Worm (Caenorhabditis elegans) whole organism, dauer: ENCODE results near the gene xrn-1.

Source experiments
- unc-62 ChIP-seq: sonication (generic microtip); optimal IDR thresholded peaks from 2 replicates; lab custom pipeline; 2017; ENCODE audit warnings: missing biosample characterization, missing genetic modification reagents, missing genetic modification characterization

xrn-1 gene

ce11 chrII:14050506-14050905 is 18.2 kb upstream of the xrn-1 start:
- no peak for TF ChIP-seq unc-62 (GFP tag; lab: Kevin White, UChicago)

- no peak for TF ChIP-seq unc-62 (GFP tag; lab: Kevin White, UChicago)
Observed at ce11 chrII:14051474-14051934, 17.2 kb upstream of the xrn-1 start.

ce11 chrII:14052204-14052603 is 16.5 kb upstream of the xrn-1 start, which contains the start of gene daf-5:
TSS of gene daf-5 (minus strand) at chrII:14052304.
- TF ChIP-seq unc-62 (GFP tag; lab: Kevin White, UChicago): no peak

- TF ChIP-seq unc-62 (GFP tag; lab: Kevin White, UChicago): no peak
Observed at ce11 chrII:14053141-14053540, 15.6 kb upstream of the xrn-1 start.

ce11 chrII:14055717-14056116 is 13.0 kb upstream of the xrn-1 start:
- no peak for TF ChIP-seq unc-62 (GFP tag; lab: Kevin White, UChicago)

ce11 chrII:14059767-14060166 is 8.9 kb upstream of the xrn-1 start, which contains the start of gene rpb-11:
TSS of gene rpb-11 (plus strand) at chrII:14060085.
- TF ChIP-seq unc-62 (GFP tag; lab: Kevin White, UChicago): no peak

- TF ChIP-seq unc-62 (GFP tag; lab: Kevin White, UChicago): no peak
Observed at ce11 chrII:14060439-14060838, 8.3 kb upstream of the xrn-1 start, which contains the start of gene W01G7.4. TSS of gene W01G7.4 (plus strand) at chrII:14060739.

ce11 chrII:14060885-14061284 is 7.8 kb upstream of the xrn-1 start:
- no peak for TF ChIP-seq unc-62 (GFP tag; lab: Kevin White, UChicago)

- TF ChIP-seq unc-62 (GFP tag; lab: Kevin White, UChicago): no peak
Observed at ce11 chrII:14063044-14063500, 5.6 kb upstream of the xrn-1 start, which contains the start of gene lem-2. TSS of gene lem-2 (plus strand) at chrII:14063450.

ce11 chrII:14064051-14064450 is 4.7 kb upstream of the xrn-1 start:
- no peak for TF ChIP-seq unc-62 (GFP tag; lab: Kevin White, UChicago)

- TF ChIP-seq unc-62 (GFP tag; lab: Kevin White, UChicago): no peak
Observed at ce11 chrII:14065486-14065885, 3.2 kb upstream of the xrn-1 start.

ce11 chrII:14074825-14075224 is 6.1 kb downstream of the xrn-1 start:
- no peak for TF ChIP-seq unc-62 (GFP tag; lab: Kevin White, UChicago)

ce11 chrII:14077823-14078222 is 9.1 kb downstream of the xrn-1 start:
- TF ChIP-seq unc-62 (GFP tag; lab: Kevin White, UChicago): no peak

- TF ChIP-seq unc-62 (GFP tag; lab: Kevin White, UChicago): no peak
Observed at ce11 chrII:14086931-14087330, 18.2 kb downstream of the xrn-1 start.

ce11 chrII:14089796-14090372 is 21.2 kb downstream of the xrn-1 start:
- TF ChIP-seq unc-62 (GFP tag; lab: Kevin White, UChicago): no peak

ce11 chrII:14091182-14091581 is 22.5 kb downstream of the xrn-1 start:
- TF ChIP-seq unc-62 (GFP tag; lab: Kevin White, UChicago): no peak

- no peak for TF ChIP-seq unc-62 (GFP tag; lab: Kevin White, UChicago)
Observed at ce11 chrII:14094590-14094989, 25.9 kb downstream of the xrn-1 start, which contains the start of gene col-87. TSS of gene col-87 (minus strand) at chrII:14094690.
